Fruit fly (Drosophila melanogaster): Measurements from ENCODE around the gene msk.
A peak's percentile ranks its signal among the peaks of the same experiment; 100 is the strongest.

The msk gene

dm6 chr3L:8157079-8157478 is 41.1 kb downstream of the msk start (continued):
- TF ChIP-seq CG6276 (GFP tag; optimal IDR thresholded peaks at IDR 0.05): no peak
- TF ChIP-seq CG7368 (GFP tag; optimal IDR thresholded peaks at IDR 0.05): no peak
- no peak for TF ChIP-seq Eip93F (GFP tag; optimal IDR thresholded peaks at IDR 0.05)
- TF ChIP-seq salr (GFP tag; optimal IDR thresholded peaks at IDR 0.05): no peak
- no peak for TF ChIP-seq CG1621 (tag; optimal IDR thresholded peaks at IDR 0.05)
- TF ChIP-seq lz (GFP tag; optimal IDR thresholded peaks at IDR 0.05): peak; percentile 59
- TF ChIP-seq CG8632 (GFP tag; optimal IDR thresholded peaks at IDR 0.05): peak; percentile 62
- no peak for TF ChIP-seq Hr4 (GFP tag; optimal IDR thresholded peaks at IDR 0.05)
- peak; percentile 72 for TF ChIP-seq topi (GFP tag; optimal IDR thresholded peaks at IDR 0.05)
- peak; percentile 53 for TF ChIP-seq CG10631 (GFP tag; optimal IDR thresholded peaks at IDR 0.05)
- TF ChIP-seq CG6792 (GFP tag; optimal IDR thresholded peaks at IDR 0.05): peak; percentile 65
- no peak for TF ChIP-seq CG15336 (GFP tag; IDR thresholded peaks at IDR 0.05)

- TF ChIP-seq dac (GFP tag; optimal IDR thresholded peaks at IDR 0.05): no peak
- no peak for TF ChIP-seq fd59A (GFP tag; optimal IDR thresholded peaks at IDR 0.05)
- TF ChIP-seq Gug (GFP tag; IDR thresholded peaks at IDR 0.05): no peak
- no peak for TF ChIP-seq Hr39 (GFP tag; optimal IDR thresholded peaks at IDR 0.05)
- no peak for TF ChIP-seq acj6 (GFP tag; optimal IDR thresholded peaks at IDR 0.05)
- peak; percentile 48 for TF ChIP-seq svp (GFP tag)
- TF ChIP-seq CG11762 (GFP tag; optimal IDR thresholded peaks at IDR 0.05; ENCODE audit: insufficient read depth): no peak
- TF ChIP-seq fkh (GFP tag; optimal IDR thresholded peaks at IDR 0.05): peak; percentile 42
- no peak for TF ChIP-seq CG6792 (GFP tag; optimal IDR thresholded peaks at IDR 0.05)
- TF ChIP-seq achi (GFP tag; optimal IDR thresholded peaks at IDR 0.05): peak; percentile 80
- no peak for TF ChIP-seq CG3032 (tag; optimal IDR thresholded peaks at IDR 0.05)
- TF ChIP-seq CG32006 (GFP tag; optimal IDR thresholded peaks at IDR 0.05): no peak
- TF ChIP-seq esn (GFP tag; optimal IDR thresholded peaks at IDR 0.05): no peak
- no peak for TF ChIP-seq CG6276 (GFP tag; optimal IDR thresholded peaks at IDR 0.05)
- TF ChIP-seq Hr4 (GFP tag; optimal IDR thresholded peaks at IDR 0.05): no peak
- TF ChIP-seq pdm3 (GFP tag; optimal IDR thresholded peaks at IDR 0.05): no peak
- no peak for TF ChIP-seq CG6854 (GFP tag; optimal IDR thresholded peaks at IDR 0.05)
Measured at dm6 chr3L:8158715-8159380, 42.9 kb downstream of the msk start, which contains the start of gene CG42445. Gene CG42445 (minus strand): TSS chr3L:8158900.

DNA sequence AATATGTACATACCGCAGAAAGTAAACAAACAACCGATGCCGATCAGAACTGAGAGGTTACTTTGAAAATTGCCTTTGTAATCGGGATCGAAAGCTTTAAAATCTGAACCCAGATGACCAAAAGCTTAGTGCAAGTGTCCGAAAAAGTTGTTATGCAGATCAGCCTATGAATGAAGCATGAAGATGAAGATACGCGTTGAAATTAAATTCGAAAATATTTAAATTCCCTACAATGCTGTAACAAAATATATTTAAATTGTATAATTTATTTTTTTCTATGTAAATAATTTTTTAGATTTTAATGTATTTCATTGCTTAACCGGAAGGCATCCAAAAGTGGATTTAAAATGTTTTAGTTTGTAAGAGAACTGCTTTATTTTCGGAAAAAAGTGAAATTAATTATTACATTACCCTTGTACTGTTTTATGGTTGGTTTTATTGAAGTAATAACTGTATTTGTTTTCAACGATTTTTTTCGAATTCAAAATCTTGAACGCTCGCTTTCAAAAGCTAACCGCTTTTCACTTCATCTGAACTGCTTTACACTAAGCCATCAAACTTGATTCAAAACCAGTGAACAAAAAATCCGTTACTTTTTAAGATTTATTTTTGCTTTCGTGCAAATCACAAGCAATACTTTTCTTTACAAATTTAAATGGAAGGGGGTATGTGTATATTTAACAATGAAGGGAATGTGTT is 43.9 kb downstream of the msk start, which contains the start of gene CG43886:
TSS of gene CG43886 (minus strand) at position 51 of the 699 bp plus-strand sequence.
- no peak for TF ChIP-seq spab (GFP tag; optimal IDR thresholded peaks at IDR 0.05)
- no peak for TF ChIP-seq CG3032 (tag; optimal IDR thresholded peaks at IDR 0.05)
- TF ChIP-seq CG6792 (GFP tag; optimal IDR thresholded peaks at IDR 0.05): no peak
- TF ChIP-seq CG3919 (GFP tag; optimal IDR thresholded peaks at IDR 0.05): no peak
- TF ChIP-seq Hr39 (GFP tag; optimal IDR thresholded peaks at IDR 0.05): no peak
- no peak for TF ChIP-seq Hr38 (GFP tag; optimal IDR thresholded peaks at IDR 0.05)
- TF ChIP-seq CG6163 (GFP tag; IDR thresholded peaks at IDR 0.05): no peak
- no peak for TF ChIP-seq lz (GFP tag; optimal IDR thresholded peaks at IDR 0.05)

dm6 chr3L:8165436-8165835 is 49.5 kb downstream of the msk start, which contains the start of gene CG13675:
Gene CG13675 (minus strand): TSS chr3L:8165518.
- TF ChIP-seq Hr4 (GFP tag; optimal IDR thresholded peaks at IDR 0.05): no peak
- TF ChIP-seq eg (GFP tag; IDR thresholded peaks at IDR 0.05): peak; percentile 26; the same call in 1 of the 3 replicates
- TF ChIP-seq dsx (GFP tag; optimal IDR thresholded peaks at IDR 0.05; ENCODE audit: poor library complexity, severe bottlenecking): no peak
- no peak for TF ChIP-seq Sox15 (GFP tag; optimal IDR thresholded peaks at IDR 0.05)
- no peak for TF ChIP-seq Eip93F (GFP tag; optimal IDR thresholded peaks at IDR 0.05)
- 0 out of 3 replicates have a peak, but pooled peaks have one; percentile 24 for TF ChIP-seq CG8119 (GFP tag; IDR thresholded peaks at IDR 0.05)
- TF ChIP-seq Blimp-1 (GFP tag; optimal IDR thresholded peaks at IDR 0.05): no peak
- TF ChIP-seq CG11762 (GFP tag; optimal IDR thresholded peaks at IDR 0.05; ENCODE audit: insufficient read depth): no peak
- TF ChIP-seq CG4318 (GFP tag; optimal IDR thresholded peaks at IDR 0.05): no peak
- TF ChIP-seq topi (GFP tag; optimal IDR thresholded peaks at IDR 0.05): no peak
- TF ChIP-seq CG11294 (GFP tag; IDR thresholded peaks at IDR 0.05): no peak
